Worm (Caenorhabditis elegans): ENCODE results near the gene R05H5.3.

The R05H5.3 gene

ce11 chrII:10200759-10201158 is 3.3 kb downstream of the R05H5.3 start, which contains the start of gene arv-1 (continued):
- TF ChIP-seq nhr-11 (tag; optimal IDR thresholded peaks at IDR 0.05) (peak; percentile 52), fkh-10 (GFP tag; optimal IDR thresholded peaks at IDR 0.05) (no peak), lin-15B (tag; optimal IDR thresholded peaks at IDR 0.05) (no peak), spr-1 (tag; optimal IDR thresholded peaks at IDR 0.05) (no peak), T20F7.1 (GFP tag; optimal IDR thresholded peaks at IDR 0.05) (peak; percentile 74), mes-2 (tag; optimal IDR thresholded peaks at IDR 0.05; ENCODE audit: poor library complexity, severe bottlenecking) (peak; percentile 97), hlh-30 (tag; optimal IDR thresholded peaks at IDR 0.05; ENCODE audit: insufficient read depth) (peak; percentile 28), unc-130 (GFP tag; optimal IDR thresholded peaks at IDR 0.05) (peak; percentile 56), mdl-1 (tag; optimal IDR thresholded peaks at IDR 0.05) (no peak), egl-27 (tag; optimal IDR thresholded peaks at IDR 0.05) (no peak), pqm-1 (tag; optimal IDR thresholded peaks at IDR 0.05) (peak; percentile 7), lin-38 (GFP tag; IDR thresholded peaks at IDR 0.05) (peak; percentile 58), dve-1 (tag; optimal IDR thresholded peaks at IDR 0.05; ENCODE audit: insufficient read depth) (peak; percentile 57), ces-1 (GFP tag; optimal IDR thresholded peaks at IDR 0.05) (no peak), lir-3 (tag; optimal IDR thresholded peaks at IDR 0.05) (no peak), nhr-77 (tag; optimal IDR thresholded peaks at IDR 0.05) (peak; percentile 16), Y105C5A.15 (GFP tag; IDR thresholded peaks at IDR 0.05) (no peak), fos-1 (tag; optimal IDR thresholded peaks at IDR 0.05) (no peak)

ce11 chrII:10202275-10202674 is 4.8 kb downstream of the R05H5.3 start:
- no peak for TF ChIP-seq egl-43 (GFP tag; IDR thresholded peaks at IDR 0.05)
- no peak for TF ChIP-seq duxl-1 (tag; optimal IDR thresholded peaks at IDR 0.05; ENCODE audit: poor library complexity)
- no peak for TF ChIP-seq snpc-4 (tag; optimal IDR thresholded peaks at IDR 0.05)
- TF ChIP-seq spr-3 (GFP tag; optimal IDR thresholded peaks at IDR 0.05): no peak
- TF ChIP-seq nhr-6 (tag; optimal IDR thresholded peaks at IDR 0.05): no peak
- TF ChIP-seq nhr-11 (tag; optimal IDR thresholded peaks at IDR 0.05): peak; percentile 61
- TF ChIP-seq rbr-2 (tag; optimal IDR thresholded peaks at IDR 0.05): peak; percentile 22
- TF ChIP-seq hlh-11 (tag; optimal IDR thresholded peaks at IDR 0.05): peak; percentile 59
- TF ChIP-seq daf-16 (GFP tag; optimal IDR thresholded peaks at IDR 0.05): no peak
- no peak for TF ChIP-seq daf-16 (tag; optimal IDR thresholded peaks at IDR 0.05)
- TF ChIP-seq F37D6.2 (tag; optimal IDR thresholded peaks at IDR 0.05): no peak
- no peak for TF ChIP-seq ztf-7 (tag; optimal IDR thresholded peaks at IDR 0.05)
- no peak for TF ChIP-seq nhr-25 (tag; optimal IDR thresholded peaks at IDR 0.05; ENCODE audit: borderline replicate concordance, insufficient read depth)
- TF ChIP-seq hlh-30 (tag; optimal IDR thresholded peaks at IDR 0.05; ENCODE audit: insufficient read depth): peak; percentile 60
- no peak for TF ChIP-seq T26A8.4 (GFP tag; IDR thresholded peaks at IDR 0.05)
- TF ChIP-seq mdl-1 (tag; optimal IDR thresholded peaks at IDR 0.05): peak in 1 of 2 experiments; percentile 18
- TF ChIP-seq hif-1 (tag; optimal IDR thresholded peaks at IDR 0.05): peak in 1 of 2 experiments; percentile 1
- TF ChIP-seq mxl-2 (GFP tag; conservative IDR thresholded peaks at IDR 0.05): no peak
- TF ChIP-seq nhr-237 (tag; optimal IDR thresholded peaks at IDR 0.05): no peak
- TF ChIP-seq zfp-2 (tag; optimal IDR thresholded peaks at IDR 0.05): no peak
- TF ChIP-seq lim-7 (GFP tag; IDR thresholded peaks at IDR 0.05): no peak
- TF ChIP-seq ceh-28 (tag; optimal IDR thresholded peaks at IDR 0.05): no peak
- peak; percentile 71 for TF ChIP-seq hmg-1.1 (GFP tag; IDR thresholded peaks at IDR 0.05)
- no peak for TF ChIP-seq dmd-9 (GFP tag; IDR thresholded peaks at IDR 0.05)
- TF ChIP-seq mes-2 (tag; optimal IDR thresholded peaks at IDR 0.05; ENCODE audit: poor library complexity, severe bottlenecking): peak; percentile 26
- TF ChIP-seq aha-1 (tag): peak; percentile 38
- TF ChIP-seq lsy-2 (tag; optimal IDR thresholded peaks at IDR 0.05): peak in 1 of 2 experiments; percentile 9
- no peak for TF ChIP-seq daf-8 (GFP tag; IDR thresholded peaks at IDR 0.05)
- TF ChIP-seq ceh-44 (GFP tag; IDR thresholded peaks at IDR 0.05): no peak
- TF ChIP-seq attf-4 (tag; optimal IDR thresholded peaks at IDR 0.05): no peak
- no peak for TF ChIP-seq Y105C5A.15 (GFP tag; IDR thresholded peaks at IDR 0.05)

All from whole organism, L4 larva.